Worm (Caenorhabditis elegans) whole organism, L1 larva: ENCODE measurements around the gene vha-2.

Experiments used
- C04F5.9 ChIP-seq: sonication (generic microtip); optimal IDR thresholded peaks from 2 replicates; lab custom pipeline; 2016; ENCODE audit warnings: missing genetic modification characterization, missing compliant biosample characterization
- C34B4.2 ChIP-seq: sonication (generic microtip); optimal IDR thresholded peaks from 2 replicates; lab custom pipeline; 2017; ENCODE audit warnings: mild to moderate bottlenecking, missing genetic modification characterization, missing compliant biosample characterization
- F16B12.6 ChIP-seq: fragments of 150-350 bp; optimal IDR thresholded peaks from 2 replicates; lab custom pipeline; 2014; ENCODE audit warnings: missing biosample characterization, missing genetic modification characterization
- Y116A8C.19 ChIP-seq: sonication (generic microtip); optimal IDR thresholded peaks from 2 replicates; lab custom pipeline; 2016; ENCODE audit warnings: missing compliant biosample characterization, missing genetic modification characterization, borderline replicate concordance
- alr-1 ChIP-seq: fragments of 200-800 bp; sonication (Bioruptor generic); optimal IDR thresholded peaks from 2 replicates; lab custom pipeline; 2018; ENCODE audit warnings: borderline replicate concordance, mild to moderate bottlenecking, missing genetic modification characterization, missing compliant biosample characterization
- aly-2 ChIP-seq: fragments of 150-350 bp; optimal IDR thresholded peaks from 2 replicates; lab custom pipeline; 2014; ENCODE audit warnings: missing biosample characterization, missing genetic modification characterization
- ama-1 ChIP-seq: fragments of 150-350 bp; optimal IDR thresholded peaks from 2 replicates; lab custom pipeline; 2014
- blmp-1 ChIP-seq: fragments of 150-350 bp; optimal IDR thresholded peaks from 2 replicates; lab custom pipeline; 2014; ENCODE audit warnings: missing biosample characterization, missing genetic modification characterization
- ceh-63 ChIP-seq: fragments of 200-800 bp; sonication (Bioruptor generic); optimal IDR thresholded peaks from 2 replicates; lab custom pipeline; 2018; ENCODE audit warnings: mild to moderate bottlenecking, missing genetic modification characterization, missing compliant biosample characterization
- ceh-88 ChIP-seq: fragments of 200-800 bp; sonication (Bioruptor generic); IDR thresholded peaks from 2 replicates; pipeline ENCODE4 v1.3.6; 2022; ENCODE audit warnings: missing genetic modification characterization, missing compliant biosample characterization
- ceh-90 ChIP-seq: sonication (generic microtip); optimal IDR thresholded peaks from 2 replicates; lab custom pipeline; 2016; ENCODE audit warnings: missing genetic modification characterization, missing compliant biosample characterization
- dpl-1 ChIP-seq, 3 experiments: fragments of 150-350 bp in 2 of 3; sonication (generic microtip) in 1 of 3; optimal IDR thresholded peaks; 2 replicates each; lab custom pipeline; 2014 to 2017; ENCODE audit warnings: missing biosample characterization in 3 of 3, missing genetic modification characterization in 3 of 3, missing genetic modification reagents in 3 of 3
- dsc-1 ChIP-seq: sonication (generic microtip); optimal IDR thresholded peaks from 2 replicates; lab custom pipeline; 2016; ENCODE audit warnings: mild to moderate bottlenecking, missing genetic modification characterization, missing compliant biosample characterization
- efl-3 ChIP-seq: fragments of 200-800 bp; sonication (Bioruptor generic); optimal IDR thresholded peaks from 2 replicates; lab custom pipeline; 2018; ENCODE audit warnings: mild to moderate bottlenecking, missing genetic modification characterization, missing compliant biosample characterization
- egl-13 ChIP-seq: sonication (generic microtip); optimal IDR thresholded peaks from 2 replicates; lab custom pipeline; 2016; ENCODE audit warnings: missing genotype, missing genetic modification reagents, missing genetic modification characterization, missing compliant biosample characterization
- egl-27 ChIP-seq, 2 experiments: fragments of 150-350 bp in 1 of 2; sonication (generic microtip); optimal IDR thresholded peaks; 3 replicates each; lab custom pipeline; 2017 to 2018; ENCODE audit warnings: missing biosample characterization in 2 of 2, missing genetic modification characterization in 2 of 2, missing genetic modification reagents in 2 of 2
- elt-2 ChIP-seq: sonication (generic microtip); optimal IDR thresholded peaks from 2 replicates; lab custom pipeline; 2016; ENCODE audit warnings: missing genetic modification characterization, mild to moderate bottlenecking, inconsistent platforms, missing compliant biosample characterization, missing genetic modification reagents
- ets-5 ChIP-seq: fragments of 200-800 bp; sonication (Bioruptor generic); IDR thresholded peaks from 2 replicates; pipeline ENCODE4 v1.3.6; 2022; ENCODE audit warnings: missing genetic modification characterization, missing compliant biosample characterization
- fkh-4 ChIP-seq: sonication (generic microtip); optimal IDR thresholded peaks from 2 replicates; lab custom pipeline; 2016; ENCODE audit warnings: missing compliant biosample characterization, missing genetic modification characterization, borderline replicate concordance
- fkh-8 ChIP-seq: sonication (generic microtip); optimal IDR thresholded peaks from 2 replicates; lab custom pipeline; 2016; ENCODE audit warnings: mild to moderate bottlenecking, missing genetic modification characterization, missing compliant biosample characterization
- grh-1 ChIP-seq: fragments of 200-800 bp; sonication (Bioruptor generic); IDR thresholded peaks from 2 replicates; pipeline ENCODE4 v1.3.6; 2022; ENCODE audit warnings: missing genetic modification reagents, missing genetic modification characterization, missing compliant biosample characterization
- irx-1 ChIP-seq: sonication (generic microtip); optimal IDR thresholded peaks from 2 replicates; lab custom pipeline; 2016; ENCODE audit warnings: missing genetic modification characterization, missing compliant biosample characterization
- isw-1 ChIP-seq: fragments of 200-800 bp; sonication (Bioruptor generic); IDR thresholded peaks from 2 replicates; pipeline ENCODE4 v1.3.6; 2022; ENCODE audit warnings: missing genetic modification characterization, missing compliant biosample characterization
- lin-13 ChIP-seq: fragments of 150-350 bp; optimal IDR thresholded peaks from 2 replicates; lab custom pipeline; 2014; ENCODE audit warnings: missing biosample characterization, missing genetic modification reagents, missing genetic modification characterization
- lin-14 ChIP-seq: fragments of 200-800 bp; sonication (Bioruptor generic); optimal IDR thresholded peaks from 2 replicates; lab custom pipeline; 2018; ENCODE audit warnings: mild to moderate bottlenecking, missing genetic modification characterization, moderate library complexity, missing compliant biosample characterization
- lin-15B ChIP-seq: fragments of 150-350 bp; sonication (generic microtip); optimal IDR thresholded peaks from 3 replicates; lab custom pipeline; 2014; ENCODE audit warnings: missing biosample characterization, missing genetic modification characterization
- lin-35 ChIP-seq, 2 experiments: fragments of 150-350 bp; optimal IDR thresholded peaks; 2 replicates each; lab custom pipeline; 2014; ENCODE audit warnings: missing biosample characterization in 2 of 2, missing genetic modification characterization in 2 of 2, missing genetic modification reagents in 2 of 2
- lir-3 ChIP-seq: sonication (generic microtip); optimal IDR thresholded peaks from 2 replicates; lab custom pipeline; 2016; ENCODE audit warnings: mild to moderate bottlenecking, missing genetic modification characterization, moderate library complexity, missing compliant biosample characterization; ENCODE audit not compliant: poor library complexity
- lsy-2 ChIP-seq, 2 experiments: fragments of 150-350 bp; optimal IDR thresholded peaks; 2 replicates each; lab custom pipeline; 2014; ENCODE audit warnings: missing biosample characterization in 2 of 2, missing genetic modification characterization in 2 of 2
- mab-9 ChIP-seq: fragments of 200-800 bp; sonication (Bioruptor generic); IDR thresholded peaks from 2 replicates; pipeline ENCODE4 v1.3.6; 2022; ENCODE audit warnings: missing genetic modification reagents, missing genetic modification characterization, missing compliant biosample characterization
- mep-1 ChIP-seq: fragments of 150-350 bp; optimal IDR thresholded peaks from 2 replicates; lab custom pipeline; 2014; ENCODE audit warnings: missing biosample characterization, missing genetic modification characterization
- nhr-11 ChIP-seq: fragments of 150-350 bp; optimal IDR thresholded peaks from 2 replicates; lab custom pipeline; 2014; ENCODE audit warnings: missing biosample characterization, missing genetic modification characterization
- nhr-19 ChIP-seq: fragments of 200-800 bp; sonication (Bioruptor generic); conservative IDR thresholded peaks from 2 replicates; pipeline ENCODE4 v1.3.6; 2022; ENCODE audit warnings: missing genetic modification characterization, missing compliant biosample characterization
- nhr-20 ChIP-seq: sonication (generic microtip); optimal IDR thresholded peaks from 2 replicates; lab custom pipeline; 2016; ENCODE audit warnings: mild to moderate bottlenecking, missing genetic modification characterization, missing compliant biosample characterization
- nhr-237 ChIP-seq: fragments of 150-350 bp; optimal IDR thresholded peaks from 2 replicates; lab custom pipeline; 2014; ENCODE audit warnings: missing biosample characterization, missing genetic modification characterization
- nhr-47 ChIP-seq: sonication (generic microtip); optimal IDR thresholded peaks from 2 replicates; lab custom pipeline; 2016; ENCODE audit warnings: mild to moderate bottlenecking, missing genetic modification characterization, moderate library complexity, missing compliant biosample characterization
- nhr-71 ChIP-seq: sonication (generic microtip); optimal IDR thresholded peaks from 2 replicates; lab custom pipeline; 2016; ENCODE audit warnings: mild to moderate bottlenecking, missing genetic modification characterization, moderate library complexity, missing compliant biosample characterization
- nhr-76 ChIP-seq: sonication (generic microtip); optimal IDR thresholded peaks from 2 replicates; lab custom pipeline; 2017; ENCODE audit warnings: missing biosample characterization, missing genetic modification characterization
- nhr-84 ChIP-seq: sonication (generic microtip); optimal IDR thresholded peaks from 2 replicates; lab custom pipeline; 2017; ENCODE audit warnings: missing biosample characterization, missing genetic modification characterization
- nhr-85 ChIP-seq: sonication (generic microtip); peaks from one replicate; lab custom pipeline; 2016; ENCODE audit warnings: missing genetic modification characterization, inconsistent platforms, missing compliant biosample characterization
- nhr-90 ChIP-seq: sonication (generic microtip); optimal IDR thresholded peaks from 2 replicates; lab custom pipeline; 2016; ENCODE audit warnings: mild to moderate bottlenecking, missing genetic modification characterization, missing compliant biosample characterization; ENCODE audit not compliant: poor library complexity
- pax-3 ChIP-seq: fragments of 200-800 bp; sonication (Bioruptor generic); optimal IDR thresholded peaks from 2 replicates; lab custom pipeline; 2018; ENCODE audit warnings: mild to moderate bottlenecking, missing genetic modification characterization, moderate library complexity, missing compliant biosample characterization
- pqm-1 ChIP-seq: sonication (generic microtip); optimal IDR thresholded peaks from 3 replicates; lab custom pipeline; 2017; ENCODE audit warnings: missing biosample characterization, missing genetic modification characterization
- skn-1 ChIP-seq: fragments of 150-350 bp; optimal IDR thresholded peaks from 2 replicates; lab custom pipeline; 2014; ENCODE audit warnings: missing biosample characterization, missing genetic modification characterization
- snpc-4 ChIP-seq: fragments of 150-350 bp; optimal IDR thresholded peaks from 2 replicates; lab custom pipeline; 2014; ENCODE audit warnings: missing biosample characterization, missing genetic modification characterization
- snu-23 ChIP-seq: sonication (generic microtip); optimal IDR thresholded peaks from 2 replicates; lab custom pipeline; 2016; ENCODE audit warnings: missing genetic modification characterization, missing compliant biosample characterization
- sox-4 ChIP-seq: sonication (generic microtip); optimal IDR thresholded peaks from 2 replicates; lab custom pipeline; 2016; ENCODE audit warnings: missing genetic modification characterization, missing compliant biosample characterization
- tbx-2 ChIP-seq: sonication (generic microtip); optimal IDR thresholded peaks from 2 replicates; lab custom pipeline; 2016; ENCODE audit warnings: missing genetic modification characterization, missing compliant biosample characterization
- unc-30 ChIP-seq: sonication (generic microtip); optimal IDR thresholded peaks from 2 replicates; lab custom pipeline; 2017; ENCODE audit warnings: missing biosample characterization, missing genetic modification characterization
- unc-62 ChIP-seq: fragments of 150-350 bp; optimal IDR thresholded peaks from 2 replicates; lab custom pipeline; 2014; ENCODE audit warnings: missing biosample characterization, missing genetic modification reagents, missing genetic modification characterization
- unc-98 ChIP-seq: fragments of 200-800 bp; sonication (Bioruptor generic); IDR thresholded peaks from 2 replicates; pipeline ENCODE4 v1.3.6; 2022; ENCODE audit warnings: missing genetic modification characterization, missing compliant biosample characterization
- xbp-1 ChIP-seq: sonication (generic microtip); optimal IDR thresholded peaks from 2 replicates; lab custom pipeline; 2016; ENCODE audit warnings: missing genetic modification characterization, missing compliant biosample characterization

The vha-2 gene

DNA sequence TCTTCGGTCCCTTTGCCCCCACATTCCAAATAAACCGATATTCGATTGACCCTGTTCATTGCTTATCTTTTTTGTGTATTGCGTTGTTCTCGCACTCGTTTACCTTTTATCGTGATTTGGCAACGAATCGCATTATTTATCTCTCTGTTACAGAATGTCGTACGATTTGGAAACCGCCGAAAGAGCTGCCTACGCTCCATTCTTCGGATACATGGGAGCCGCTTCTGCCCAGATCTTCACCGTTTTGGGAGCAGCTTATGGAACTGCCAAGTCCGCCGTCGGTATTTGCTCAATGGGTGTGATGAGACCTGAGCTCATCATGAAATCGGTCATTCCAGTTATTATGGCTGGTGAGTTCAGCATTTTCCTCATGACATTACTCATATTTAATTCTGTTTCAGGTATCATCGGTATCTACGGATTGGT is at the start of gene vha-2:
Gene vha-2, plus strand, starts transcription at position 154 of the 426 bp plus-strand sequence.
- TF ChIP-seq alr-1 (tag; lab: Kevin White, UChicago), result peak; percentile 93
- TF ChIP-seq nhr-90 (tag; lab: Kevin White, UChicago), result no peak
- TF ChIP-seq lin-13 (GFP tag; lab: Kevin White, UChicago), result no peak
- peak; percentile 32 for TF ChIP-seq nhr-71 (tag; lab: Kevin White, UChicago)
- TF ChIP-seq ama-1, result no peak
- no peak for TF ChIP-seq irx-1 (tag; lab: Kevin White, UChicago)
- no peak for TF ChIP-seq xbp-1 (tag; lab: Kevin White, UChicago)
- no peak for TF ChIP-seq mep-1 (tag; lab: Kevin White, UChicago)
- TF ChIP-seq Y116A8C.19 (tag; lab: Kevin White, UChicago), result no peak
- TF ChIP-seq lin-15B (tag; lab: Kevin White, UChicago), result no peak
- no peak for TF ChIP-seq nhr-19 (GFP tag; lab: Robert Waterston, UW)
- TF ChIP-seq nhr-11, result no peak
- TF ChIP-seq pax-3 (tag; lab: Kevin White, UChicago), result no peak
- TF ChIP-seq nhr-85 (tag; lab: Kevin White, UChicago), result peak; percentile 80
- TF ChIP-seq unc-30, result no peak
- no peak for TF ChIP-seq nhr-84
- no peak for TF ChIP-seq unc-62
- TF ChIP-seq lir-3 (tag; lab: Kevin White, UChicago), result no peak
- TF ChIP-seq fkh-8, result no peak
- TF ChIP-seq ets-5 (GFP tag; lab: Robert Waterston, UW), result no peak
- TF ChIP-seq unc-98 (GFP tag; lab: Robert Waterston, UW), result no peak
- TF ChIP-seq F16B12.6 (tag; lab: Kevin White, UChicago), result no peak
- TF ChIP-seq ceh-63 (GFP tag; lab: Kevin White, UChicago), result peak; percentile 8
- no peak for TF ChIP-seq snu-23
- peak; percentile 60 for TF ChIP-seq aly-2 (tag; lab: Kevin White, UChicago)
- 0 out of 2 replicates have a peak, but pooled peaks have one; percentile 10 for TF ChIP-seq grh-1 (GFP tag; lab: Robert Waterston, UW)
- TF ChIP-seq mab-9, result no peak
- TF ChIP-seq fkh-4, result no peak
- TF ChIP-seq egl-13, result no peak
- TF ChIP-seq pqm-1 (tag; lab: Kevin White, UChicago), result no peak
- no peak for TF ChIP-seq nhr-237 (tag; lab: Kevin White, UChicago)
- TF ChIP-seq ceh-90 (tag; lab: Kevin White, UChicago), result no peak
- peak in 1 of 2 experiments; percentile 13 for TF ChIP-seq lin-35 (GFP tag; optimal IDR thresholded peaks at IDR 0.05; lab: Kevin White, UChicago)

DNA sequence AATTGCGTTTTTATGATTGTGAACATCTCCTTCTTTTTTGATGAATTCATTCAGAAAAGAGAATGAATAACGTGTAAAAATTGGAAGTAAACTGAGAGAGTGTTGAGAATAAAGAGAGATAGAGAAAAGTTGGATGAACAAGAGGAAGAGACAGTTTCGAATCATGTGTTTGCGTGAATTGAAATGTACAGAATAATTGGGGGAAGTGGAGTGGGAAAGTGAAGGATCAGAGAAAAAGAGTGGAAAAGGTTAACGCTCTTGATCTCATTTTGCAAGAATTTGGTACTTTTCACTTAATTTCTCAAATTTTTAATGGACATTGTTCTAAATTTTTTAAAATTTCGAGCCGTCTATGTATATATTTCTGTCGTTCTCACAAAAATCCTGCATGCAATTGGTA is 48.6 kb upstream of the vha-2 start:
- TF ChIP-seq nhr-90 (tag; lab: Kevin White, UChicago), result no peak
- TF ChIP-seq efl-3 (GFP tag; lab: Kevin White, UChicago), result no peak
- no peak for TF ChIP-seq elt-2 (tag; lab: Kevin White, UChicago)
- TF ChIP-seq egl-27 (tag; optimal IDR thresholded peaks at IDR 0.05; lab: Kevin White, UChicago), result no peak
- no peak for TF ChIP-seq C04F5.9 (tag; lab: Kevin White, UChicago)
- TF ChIP-seq nhr-76 (tag; lab: Kevin White, UChicago), result no peak
- no peak for TF ChIP-seq lin-15B (tag; lab: Kevin White, UChicago)
- TF ChIP-seq nhr-85 (tag; lab: Kevin White, UChicago), result peak; percentile 74
- TF ChIP-seq sox-4 (tag; lab: Kevin White, UChicago), result no peak
- TF ChIP-seq mep-1 (tag; lab: Kevin White, UChicago), result peak; percentile 32
- TF ChIP-seq dpl-1 (GFP tag; optimal IDR thresholded peaks at IDR 0.05; lab: Kevin White, UChicago), result no peak
- no peak for TF ChIP-seq ceh-88
- no peak for TF ChIP-seq dsc-1 (tag; lab: Kevin White, UChicago)
- no peak for TF ChIP-seq F16B12.6 (tag; lab: Kevin White, UChicago)
- no peak for TF ChIP-seq lir-3 (tag; lab: Kevin White, UChicago)
- TF ChIP-seq blmp-1, result peak; percentile 87
- no peak for TF ChIP-seq ets-5 (GFP tag; lab: Robert Waterston, UW)
- no peak for TF ChIP-seq tbx-2 (tag; lab: Kevin White, UChicago)
- TF ChIP-seq C34B4.2 (tag; lab: Kevin White, UChicago), result no peak
- no peak for TF ChIP-seq unc-62
- no peak for TF ChIP-seq ceh-90 (tag; lab: Kevin White, UChicago)
- TF ChIP-seq nhr-47, result no peak
- TF ChIP-seq skn-1 (tag; lab: Kevin White, UChicago), result no peak
- no peak for TF ChIP-seq grh-1 (GFP tag; lab: Robert Waterston, UW)
- TF ChIP-seq lsy-2 (tag; optimal IDR thresholded peaks at IDR 0.05; lab: Kevin White, UChicago), result peak in 1 of 2 experiments; percentile 23
- peak; percentile 64 for TF ChIP-seq lin-14 (GFP tag; lab: Kevin White, UChicago)
- no peak for TF ChIP-seq isw-1
- peak; percentile 22 for TF ChIP-seq snu-23
- no peak for TF ChIP-seq pqm-1 (tag; lab: Kevin White, UChicago)
- TF ChIP-seq nhr-20 (tag; lab: Kevin White, UChicago), result peak; percentile 3
- TF ChIP-seq snpc-4 (tag; lab: Kevin White, UChicago), result no peak
